Fruit fly (Drosophila melanogaster) whole organism, adult: ENCODE data around the gene ND-MNLL.

Source experiments
- CG11617 ChIP-seq: fragments of 200-800 bp; sonication (Bioruptor generic); optimal IDR thresholded peaks from 2 replicates; lab custom pipeline; 2017; ENCODE audit warnings: mild to moderate bottlenecking, missing biosample characterization, missing genetic modification reagents, missing genetic modification characterization
- CG12768 ChIP-seq: fragments of 200-800 bp; sonication (Bioruptor generic); optimal IDR thresholded peaks from 2 replicates; lab custom pipeline; 2017; ENCODE audit warnings: missing biosample characterization, missing genetic modification characterization, mild to moderate bottlenecking, moderate library complexity, missing genetic modification reagents
- CG14711 ChIP-seq: fragments of 200-800 bp; sonication (Bioruptor generic); optimal IDR thresholded peaks from 2 replicates; lab custom pipeline; 2018; ENCODE audit warnings: missing biosample characterization, mild to moderate bottlenecking, missing genetic modification characterization, moderate library complexity
- CG1620 ChIP-seq: fragments of 200-800 bp; sonication (Bioruptor generic); optimal IDR thresholded peaks from 2 replicates; lab custom pipeline; 2016; ENCODE audit warnings: missing biosample characterization, missing genetic modification characterization
- CG33017 ChIP-seq: fragments of 200-800 bp; sonication (Bioruptor generic); optimal IDR thresholded peaks from 2 replicates; lab custom pipeline; 2018; ENCODE audit warnings: missing biosample characterization, mild to moderate bottlenecking, missing genetic modification characterization, moderate library complexity
- CG5204 ChIP-seq: fragments of 200-800 bp; sonication (Bioruptor generic); optimal IDR thresholded peaks from 2 replicates; lab custom pipeline; 2016; ENCODE audit warnings: missing biosample characterization, missing genetic modification characterization
- CG7045 ChIP-seq: fragments of 200-800 bp; sonication (Bioruptor generic); optimal IDR thresholded peaks from 2 replicates; lab custom pipeline; 2017; ENCODE audit warnings: missing biosample characterization, mild to moderate bottlenecking, missing genetic modification characterization
- CG7101 ChIP-seq: fragments of 200-800 bp; sonication (Bioruptor generic); optimal IDR thresholded peaks from 2 replicates; lab custom pipeline; 2018; ENCODE audit warnings: missing biosample characterization, mild to moderate bottlenecking, missing genetic modification characterization, moderate library complexity
- Clk ChIP-seq: fragments of 200-800 bp; sonication (Bioruptor generic); optimal IDR thresholded peaks from 2 replicates; lab custom pipeline; 2017; ENCODE audit warnings: missing biosample characterization, missing genetic modification characterization
- Crg-1 ChIP-seq: fragments of 200-800 bp; sonication (Bioruptor generic); optimal IDR thresholded peaks from 2 replicates; lab custom pipeline; 2016; ENCODE audit warnings: missing biosample characterization, missing genetic modification characterization
- Hr96 ChIP-seq: fragments of 200-800 bp; sonication (Bioruptor generic); optimal IDR thresholded peaks from 2 replicates; lab custom pipeline; 2016; ENCODE audit warnings: missing biosample characterization, missing genetic modification characterization
- Mnt ChIP-seq: fragments of 200-800 bp; sonication (Bioruptor generic); optimal IDR thresholded peaks from 2 replicates; lab custom pipeline; 2016; ENCODE audit warnings: missing biosample characterization, mild to moderate bottlenecking, missing genetic modification characterization
- bab1 ChIP-seq: fragments of 200-800 bp; sonication (Bioruptor generic); optimal IDR thresholded peaks from 3 replicates; lab custom pipeline; 2019; ENCODE audit warnings: missing biosample characterization, mild to moderate bottlenecking, missing genetic modification characterization, moderate library complexity
- cic ChIP-seq: fragments of 200-800 bp; sonication (Bioruptor generic); optimal IDR thresholded peaks from 2 replicates; lab custom pipeline; 2017; ENCODE audit warnings: missing biosample characterization, mild to moderate bottlenecking, missing genetic modification characterization, moderate library complexity
- cnc ChIP-seq, 2 experiments: fragments of >200 bp; optimal IDR thresholded peaks; 2 replicates each; lab custom pipeline; 2017
- kay ChIP-seq: fragments of 200-800 bp; sonication (Bioruptor generic); peaks from one replicate; lab custom pipeline; 2016; ENCODE audit warnings: missing biosample characterization, missing genetic modification characterization, borderline replicate concordance
- ovo ChIP-seq: fragments of 200-800 bp; sonication (Bioruptor generic); optimal IDR thresholded peaks from 2 replicates; lab custom pipeline; 2016; ENCODE audit warnings: missing biosample characterization, missing genetic modification characterization
- pad ChIP-seq: fragments of 200-800 bp; sonication (Bioruptor generic); optimal IDR thresholded peaks from 3 replicates; lab custom pipeline; 2017; ENCODE audit warnings: missing biosample characterization, missing genetic modification characterization, mild to moderate bottlenecking, moderate library complexity, missing genetic modification reagents
- tj ChIP-seq: fragments of 200-800 bp; sonication (Bioruptor generic); optimal IDR thresholded peaks from 3 replicates; lab custom pipeline; 2017; ENCODE audit warnings: missing biosample characterization, mild to moderate bottlenecking, missing genetic modification characterization, moderate library complexity
- toe ChIP-seq: fragments of 200-800 bp; sonication (Bioruptor generic); optimal IDR thresholded peaks from 2 replicates; lab custom pipeline; 2016; ENCODE audit warnings: missing biosample characterization, missing genetic modification characterization

Gene ND-MNLL

dm6 chrX:7923063-7923462, 29.5 kb upstream of the ND-MNLL start:
- TF ChIP-seq kay (no peak), cnc (optimal IDR thresholded peaks at IDR 0.05; lab: Kevin White, UChicago) (no peak), CG7045 (GFP tag; lab: Kevin White, UChicago) (no peak), CG12768 (no peak), CG7101 (tag; lab: Kevin White, UChicago) (no peak), Hr96 (GFP tag; lab: Kevin White, UChicago) (no peak), CG5204 (GFP tag; lab: Kevin White, UChicago) (no peak), CG33017 (tag; lab: Kevin White, UChicago) (no peak), Mnt (GFP tag; lab: Kevin White, UChicago) (no peak), tj (GFP tag; lab: Kevin White, UChicago) (no peak), CG1620 (GFP tag; lab: Kevin White, UChicago) (no peak), pad (GFP tag; lab: Kevin White, UChicago) (no peak), ovo (GFP tag; lab: Kevin White, UChicago) (no peak), Crg-1 (GFP tag; lab: Kevin White, UChicago) (no peak), Clk (no peak), bab1 (GFP tag; lab: Kevin White, UChicago) (no peak), CG11617 (GFP tag; lab: Kevin White, UChicago) (no peak)

dm6 chrX:7920081-7920688, 26.6 kb upstream of the ND-MNLL start, which contains the start of the genes hdm and Ykt6:
Gene hdm (minus strand): TSS chrX:7920131.
Gene Ykt6 (plus strand): TSS chrX:7920409.
- TF ChIP-seq Hr96 (GFP tag; lab: Kevin White, UChicago) (no peak), CG1620 (GFP tag; lab: Kevin White, UChicago) (peak; percentile 88), pad (GFP tag; lab: Kevin White, UChicago) (peak; percentile 96), bab1 (GFP tag; lab: Kevin White, UChicago) (peak; percentile 91), cic (peak; percentile 11), Clk (no peak), CG5204 (GFP tag; lab: Kevin White, UChicago) (no peak), Crg-1 (GFP tag; lab: Kevin White, UChicago) (peak; percentile 84), Mnt (GFP tag; lab: Kevin White, UChicago) (peak; percentile 83), CG14711 (peak; percentile 82), CG33017 (tag; lab: Kevin White, UChicago) (peak; percentile 42), CG12768 (peak; percentile 38), toe (GFP tag; lab: Kevin White, UChicago) (peak; percentile 86), CG7101 (tag; lab: Kevin White, UChicago) (peak; percentile 84), ovo (GFP tag; lab: Kevin White, UChicago) (peak; percentile 92), kay (no peak), CG11617 (GFP tag; lab: Kevin White, UChicago) (peak; percentile 77), tj (GFP tag; lab: Kevin White, UChicago) (peak; percentile 72)

- peak; percentile 35 for TF ChIP-seq Mnt (GFP tag; lab: Kevin White, UChicago)
- TF ChIP-seq CG14711: peak; percentile 18
- TF ChIP-seq tj (GFP tag; lab: Kevin White, UChicago): peak; percentile 46
- TF ChIP-seq CG7101 (tag; lab: Kevin White, UChicago): peak; percentile 38
- TF ChIP-seq CG11617 (GFP tag; lab: Kevin White, UChicago): peak; percentile 20
- TF ChIP-seq bab1 (GFP tag; lab: Kevin White, UChicago): peak; percentile 11
- TF ChIP-seq Clk: no peak
- TF ChIP-seq ovo (GFP tag; lab: Kevin White, UChicago): peak; percentile 50
- no peak for TF ChIP-seq Crg-1 (GFP tag; lab: Kevin White, UChicago)
- TF ChIP-seq cic: peak; percentile 62
Measured at dm6 chrX:7911983-7912630, 18.5 kb upstream of the ND-MNLL start, which contains the start of gene snz. Gene snz (plus strand): TSS chrX:7912089.

dm6 chrX:7909482-7909881, 15.9 kb upstream of the ND-MNLL start:
- TF ChIP-seq cnc (optimal IDR thresholded peaks at IDR 0.05; lab: Kevin White, UChicago) (no peak), cic (no peak), pad (GFP tag; lab: Kevin White, UChicago) (no peak), tj (GFP tag; lab: Kevin White, UChicago) (no peak), Mnt (GFP tag; lab: Kevin White, UChicago) (no peak)

DNA sequence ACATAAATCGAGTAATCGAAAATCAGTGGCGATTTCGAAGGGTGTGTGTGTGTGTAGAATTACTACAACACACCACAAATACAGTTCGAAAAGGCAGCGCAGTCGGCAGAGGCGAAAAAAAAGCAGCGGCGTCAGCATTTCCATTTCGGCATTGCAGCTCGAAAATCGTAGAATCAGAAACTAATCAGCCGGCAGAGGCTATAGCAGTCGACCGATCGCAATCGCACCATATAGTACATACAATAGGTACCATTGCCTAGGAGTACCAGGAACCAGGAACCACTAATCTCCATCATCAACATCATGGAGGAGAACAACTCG, 15.4 kb upstream of the ND-MNLL start:
- TF ChIP-seq Mnt (GFP tag; lab: Kevin White, UChicago): no peak
- peak; percentile 96 for TF ChIP-seq tj (GFP tag; lab: Kevin White, UChicago)
- TF ChIP-seq toe (GFP tag; lab: Kevin White, UChicago): no peak
- TF ChIP-seq CG14711: no peak

dm6 chrX:7908239-7909068, 14.9 kb upstream of the ND-MNLL start, which contains the start of the genes dpr14 and spidey:
Gene dpr14 (minus strand): TSS chrX:7908286.
Gene spidey (plus strand): TSS chrX:7908931.
- TF ChIP-seq Clk: peak; percentile 72
- peak; percentile 81 for TF ChIP-seq CG7045 (GFP tag; lab: Kevin White, UChicago)
- peak; percentile 84 for TF ChIP-seq CG12768
- peak; percentile 84 for TF ChIP-seq Mnt (GFP tag; lab: Kevin White, UChicago)
- TF ChIP-seq Hr96 (GFP tag; lab: Kevin White, UChicago): peak; percentile 95
- TF ChIP-seq CG5204 (GFP tag; lab: Kevin White, UChicago): no peak
- TF ChIP-seq CG14711: peak; percentile 87
- peak; percentile 99 for TF ChIP-seq ovo (GFP tag; lab: Kevin White, UChicago)
- TF ChIP-seq pad (GFP tag; lab: Kevin White, UChicago): peak; percentile 99
- peak; percentile 69 for TF ChIP-seq toe (GFP tag; lab: Kevin White, UChicago)
- peak; percentile 2 for TF ChIP-seq kay
- no peak for TF ChIP-seq tj (GFP tag; lab: Kevin White, UChicago)
- TF ChIP-seq Crg-1 (GFP tag; lab: Kevin White, UChicago): peak; percentile 71
- peak; percentile 92 for TF ChIP-seq CG7101 (tag; lab: Kevin White, UChicago)
- TF ChIP-seq cic: peak; percentile 55
- peak; percentile 86 for TF ChIP-seq CG1620 (GFP tag; lab: Kevin White, UChicago)
- TF ChIP-seq cnc (optimal IDR thresholded peaks at IDR 0.05; lab: Kevin White, UChicago): no peak
- TF ChIP-seq CG33017 (tag; lab: Kevin White, UChicago): peak; percentile 78
- peak; percentile 89 for TF ChIP-seq CG11617 (GFP tag; lab: Kevin White, UChicago)
- peak; percentile 88 for TF ChIP-seq bab1 (GFP tag; lab: Kevin White, UChicago)
